Fruit fly (Drosophila melanogaster) whole organism, prepupa: ENCODE measurements around the gene CG4440.

Experiments
- CG10631 ChIP-seq: fragments of 200-800 bp; sonication (Bioruptor generic); optimal IDR thresholded peaks from 2 replicates; lab custom pipeline; 2016; ENCODE audit warnings: missing biosample characterization, missing genetic modification characterization
- CG10669 ChIP-seq: fragments of 200-800 bp; sonication (Bioruptor generic); optimal IDR thresholded peaks from 3 replicates; lab custom pipeline; 2018; ENCODE audit warnings: missing biosample characterization, mild to moderate bottlenecking, missing genetic modification characterization, moderate library complexity
- CG11294 ChIP-seq: fragments of 200-800 bp; sonication (Bioruptor generic); IDR thresholded peaks from 2 replicates; pipeline ENCODE4 v1.3.6; 2022; ENCODE audit warnings: missing biosample characterization, missing genetic modification characterization
- CG11902 ChIP-seq: fragments of 200-800 bp; sonication (Bioruptor generic); optimal IDR thresholded peaks from 3 replicates; lab custom pipeline; 2016; ENCODE audit warnings: missing biosample characterization, missing genetic modification characterization
- CG15336 ChIP-seq: fragments of 200-800 bp; sonication (Bioruptor generic); IDR thresholded peaks from 2 replicates; pipeline ENCODE4 v1.3.6; 2022; ENCODE audit warnings: missing biosample characterization, missing genetic modification characterization
- CG1621 ChIP-seq: fragments of 200-800 bp; sonication (Bioruptor generic); optimal IDR thresholded peaks from 3 replicates; lab custom pipeline; 2018; ENCODE audit warnings: missing biosample characterization, mild to moderate bottlenecking, missing genetic modification characterization
- CG3032 ChIP-seq: fragments of 200-800 bp; optimal IDR thresholded peaks from 2 replicates; lab custom pipeline; 2019; ENCODE audit warnings: missing biosample characterization, mild to moderate bottlenecking, missing genetic modification characterization, moderate library complexity
- CG31627 ChIP-seq: fragments of 200-800 bp; sonication (Bioruptor generic); optimal IDR thresholded peaks from 3 replicates; lab custom pipeline; 2016; ENCODE audit warnings: missing biosample characterization, missing genetic modification characterization
- CG34406 ChIP-seq: fragments of 200-800 bp; sonication (Bioruptor generic); optimal IDR thresholded peaks from 3 replicates; lab custom pipeline; 2016; ENCODE audit warnings: missing biosample characterization, missing genetic modification characterization
- CG3919 ChIP-seq: fragments of 200-800 bp; sonication (Bioruptor generic); optimal IDR thresholded peaks from 3 replicates; lab custom pipeline; 2016; ENCODE audit warnings: missing biosample characterization, missing genetic modification characterization
- CG6163 ChIP-seq: fragments of 200-800 bp; sonication (Bioruptor generic); IDR thresholded peaks from 3 replicates; pipeline ENCODE4 v1.3.6; 2022; ENCODE audit warnings: missing biosample characterization, missing genetic modification characterization
- CG6792 ChIP-seq: fragments of 200-800 bp; sonication (Bioruptor generic); optimal IDR thresholded peaks from 3 replicates; lab custom pipeline; 2016; ENCODE audit warnings: missing biosample characterization, missing genetic modification characterization
- CG6808 ChIP-seq: fragments of 200-800 bp; sonication (Bioruptor generic); optimal IDR thresholded peaks from 3 replicates; lab custom pipeline; 2017; ENCODE audit warnings: missing biosample characterization, missing genetic modification characterization, mild to moderate bottlenecking, moderate library complexity, missing genetic modification reagents
- CG7368 ChIP-seq: fragments of 200-800 bp; sonication (Bioruptor generic); optimal IDR thresholded peaks from 3 replicates; lab custom pipeline; 2016; ENCODE audit warnings: missing biosample characterization, missing genetic modification characterization
- CG9139 ChIP-seq: fragments of 200-800 bp; sonication (Bioruptor generic); optimal IDR thresholded peaks from 3 replicates; lab custom pipeline; 2017; ENCODE audit warnings: missing biosample characterization, mild to moderate bottlenecking, missing genetic modification characterization
- Eip78C ChIP-seq: fragments of 200-800 bp; sonication (Bioruptor generic); peaks from one replicate; lab custom pipeline; 2016; ENCODE audit warnings: missing biosample characterization, missing genetic modification characterization
- Eip93F ChIP-seq: fragments of 200-800 bp; sonication (Bioruptor generic); optimal IDR thresholded peaks from 2 replicates; lab custom pipeline; 2016; ENCODE audit warnings: missing biosample characterization, mild to moderate bottlenecking, missing genetic modification characterization
- Ets96B ChIP-seq: fragments of 200-800 bp; optimal IDR thresholded peaks from 2 replicates; lab custom pipeline; 2019; ENCODE audit warnings: missing biosample characterization, mild to moderate bottlenecking, missing genetic modification characterization, moderate library complexity
- Hr39 ChIP-seq: fragments of 200-800 bp; sonication (Bioruptor generic); optimal IDR thresholded peaks from 2 replicates; lab custom pipeline; 2016; ENCODE audit warnings: missing biosample characterization, missing genetic modification characterization
- Hr4 ChIP-seq: fragments of 200-800 bp; sonication (Bioruptor generic); optimal IDR thresholded peaks from 3 replicates; lab custom pipeline; 2016; ENCODE audit warnings: missing biosample characterization, missing genetic modification characterization
- OdsH ChIP-seq: fragments of 200-800 bp; sonication (Bioruptor generic); optimal IDR thresholded peaks from 3 replicates; lab custom pipeline; 2016; ENCODE audit warnings: missing biosample characterization, missing genetic modification characterization
- Smox ChIP-seq: fragments of 200-800 bp; sonication (Bioruptor generic); optimal IDR thresholded peaks from 3 replicates; lab custom pipeline; 2016; ENCODE audit warnings: missing biosample characterization, missing genetic modification characterization
- Sox102F ChIP-seq: fragments of 200-800 bp; sonication (Bioruptor generic); optimal IDR thresholded peaks from 2 replicates; lab custom pipeline; 2016; ENCODE audit warnings: missing biosample characterization, mild to moderate bottlenecking, missing genetic modification characterization
- Sox14 ChIP-seq: fragments of 200-800 bp; sonication (Bioruptor generic); optimal IDR thresholded peaks from 3 replicates; lab custom pipeline; 2016; ENCODE audit warnings: missing biosample characterization, missing genetic modification characterization
- Sox15 ChIP-seq: fragments of 200-800 bp; sonication (Bioruptor generic); optimal IDR thresholded peaks from 3 replicates; lab custom pipeline; 2016; ENCODE audit warnings: missing biosample characterization, missing genetic modification characterization
- achi ChIP-seq: fragments of 200-800 bp; sonication (Bioruptor generic); optimal IDR thresholded peaks from 3 replicates; lab custom pipeline; 2016; ENCODE audit warnings: missing biosample characterization, missing genetic modification characterization
- acj6 ChIP-seq: fragments of 200-800 bp; sonication (Bioruptor generic); optimal IDR thresholded peaks from 3 replicates; lab custom pipeline; 2016; ENCODE audit warnings: missing biosample characterization, missing genetic modification characterization
- cyc ChIP-seq: fragments of 200-800 bp; sonication (Bioruptor generic); optimal IDR thresholded peaks from 3 replicates; lab custom pipeline; 2016; ENCODE audit warnings: missing biosample characterization, missing genetic modification characterization
- esn ChIP-seq: fragments of 200-800 bp; sonication (Bioruptor generic); optimal IDR thresholded peaks from 2 replicates; lab custom pipeline; 2016; ENCODE audit warnings: missing biosample characterization, mild to moderate bottlenecking, missing genetic modification characterization, moderate library complexity
- fd59A ChIP-seq: fragments of 200-800 bp; sonication (Bioruptor generic); optimal IDR thresholded peaks from 2 replicates; lab custom pipeline; 2017; ENCODE audit warnings: missing biosample characterization, mild to moderate bottlenecking, missing genetic modification characterization, missing genetic modification reagents
- fkh ChIP-seq: fragments of 200-800 bp; sonication (Bioruptor generic); optimal IDR thresholded peaks from 3 replicates; lab custom pipeline; 2017; ENCODE audit warnings: missing biosample characterization, mild to moderate bottlenecking, missing genetic modification characterization, moderate library complexity
- lz ChIP-seq: fragments of 200-800 bp; sonication (Bioruptor generic); optimal IDR thresholded peaks from 3 replicates; lab custom pipeline; 2016; ENCODE audit warnings: missing biosample characterization, missing genetic modification characterization
- net ChIP-seq: fragments of 200-800 bp; sonication (Bioruptor generic); optimal IDR thresholded peaks from 3 replicates; lab custom pipeline; 2016; ENCODE audit warnings: missing biosample characterization, missing genetic modification characterization
- pdm3 ChIP-seq: fragments of 200-800 bp; sonication (Bioruptor generic); optimal IDR thresholded peaks from 3 replicates; lab custom pipeline; 2016; ENCODE audit warnings: missing biosample characterization, missing genetic modification characterization
- salr ChIP-seq, 2 experiments: fragments of 200-800 bp; sonication (Bioruptor generic); optimal IDR thresholded peaks; 3 replicates each; lab custom pipeline; 2016 to 2018; ENCODE audit warnings: missing biosample characterization in 2 of 2, missing genetic modification characterization in 2 of 2, mild to moderate bottlenecking in 1 of 2
- spab ChIP-seq: fragments of 200-800 bp; sonication (Bioruptor generic); optimal IDR thresholded peaks from 2 replicates; lab custom pipeline; 2017; ENCODE audit warnings: missing biosample characterization, mild to moderate bottlenecking, missing genetic modification characterization, missing genetic modification reagents
- ss ChIP-seq, 2 experiments: fragments of 200-800 bp; sonication (Bioruptor generic); optimal IDR thresholded peaks; 2 replicates in 1 of 2; 3 replicates in 1 of 2; lab custom pipeline; 2017 to 2018; ENCODE audit warnings: mild to moderate bottlenecking in 2 of 2, missing biosample characterization in 2 of 2, missing genetic modification characterization in 2 of 2, moderate library complexity in 1 of 2
- svp ChIP-seq: fragments of 200-800 bp; sonication (Bioruptor generic); peaks from one replicate; lab custom pipeline; 2016; ENCODE audit warnings: missing biosample characterization, missing genetic modification characterization
- vri ChIP-seq: fragments of 200-800 bp; sonication (Bioruptor generic); optimal IDR thresholded peaks from 3 replicates; lab custom pipeline; 2016; ENCODE audit warnings: missing biosample characterization, mild to moderate bottlenecking, missing genetic modification characterization

CG4440 gene

DNA sequence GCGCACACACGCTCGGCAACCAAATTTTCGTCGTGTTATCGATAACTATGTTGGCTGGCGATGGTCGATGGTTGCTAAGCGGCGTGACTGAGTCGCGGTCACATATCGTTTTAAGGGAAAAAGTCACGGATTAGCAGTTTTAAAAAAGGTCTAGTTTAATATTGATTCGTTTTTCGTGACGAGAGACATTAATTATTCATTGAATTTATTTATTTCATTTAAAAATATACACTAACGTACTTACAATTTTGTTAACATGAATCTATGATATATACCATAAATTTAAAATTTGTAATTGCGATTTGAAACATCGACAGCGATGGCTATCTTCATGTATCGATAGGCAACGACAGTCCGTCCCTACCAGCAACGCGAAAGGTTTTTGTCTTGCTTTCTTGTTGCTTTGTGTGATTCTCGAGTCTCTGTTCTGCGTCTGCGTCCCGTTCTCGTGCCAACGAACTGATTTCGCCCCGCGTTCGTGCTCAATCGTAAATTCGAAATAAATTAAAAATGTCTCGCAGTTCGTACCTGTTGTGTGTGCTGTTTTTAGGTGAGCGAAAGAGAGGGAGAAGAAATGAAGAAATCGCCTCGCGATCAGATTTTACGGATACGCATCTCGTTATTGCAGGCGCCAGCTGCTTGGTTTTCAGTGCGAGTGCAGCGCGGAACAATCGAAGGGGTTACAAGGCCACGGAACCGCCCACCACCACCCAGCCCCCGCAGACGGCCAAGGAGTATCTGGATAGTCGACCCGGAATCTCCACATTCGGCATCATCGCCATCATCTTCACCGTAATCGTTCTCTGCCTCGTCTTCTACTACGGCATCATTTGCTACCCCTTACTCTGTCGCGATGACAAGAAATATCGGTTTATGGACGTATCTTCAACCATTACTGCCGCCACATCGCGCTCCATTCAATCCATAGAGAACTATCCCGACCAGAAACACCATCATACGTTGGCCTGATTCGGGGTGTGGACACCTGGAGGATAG lies 23.2 kb downstream of the CG4440 start, which contains the start of the genes Hyls1, chif and CG4455:
TSS of gene Hyls1 (minus strand) at position 44 of the 996 bp plus-strand sequence.
TSS of gene chif (minus strand) at position 44 of the 996 bp plus-strand sequence.
TSS of gene CG4455 (plus strand) at position 350 of the 996 bp plus-strand sequence.
- TF ChIP-seq vri (GFP tag; lab: Kevin White, UChicago) (no peak), Hr39 (GFP tag; lab: Kevin White, UChicago) (no peak), CG6163 (GFP tag; lab: Robert Waterston, UW) (peak; percentile 34; the same call in 1 of the 3 replicates), CG34406 (GFP tag; lab: Kevin White, UChicago) (peak; percentile 6), CG3919 (no peak), Smox (GFP tag; lab: Kevin White, UChicago) (peak; percentile 31), achi (GFP tag; lab: Kevin White, UChicago) (peak; percentile 46), CG6808 (GFP tag; lab: Kevin White, UChicago) (peak; percentile 26), Ets96B (tag; lab: Kevin White, UChicago) (peak; percentile 35), pdm3 (GFP tag; lab: Kevin White, UChicago) (peak; percentile 39), fkh (GFP tag; lab: Kevin White, UChicago) (no peak), CG10631 (GFP tag; lab: Kevin White, UChicago) (peak; percentile 41), OdsH (GFP tag; lab: Kevin White, UChicago) (peak; percentile 31), CG31627 (GFP tag; lab: Kevin White, UChicago) (peak; percentile 24), Sox102F (GFP tag; lab: Kevin White, UChicago) (peak; percentile 28), CG6792 (GFP tag; lab: Kevin White, UChicago) (peak; percentile 32), cyc (GFP tag; lab: Kevin White, UChicago) (peak; percentile 5), CG1621 (tag; lab: Kevin White, UChicago) (peak; percentile 70), esn (peak; percentile 42), Sox15 (no peak), CG11902 (GFP tag; lab: Kevin White, UChicago) (peak; percentile 31), Eip78C (GFP tag; lab: Kevin White, UChicago) (peak; percentile 65), spab (GFP tag; lab: Kevin White, UChicago) (no peak), CG15336 (GFP tag; lab: Robert Waterston, UW) (no peak), CG11294 (GFP tag; lab: Robert Waterston, UW) (no peak), acj6 (peak; percentile 31), Sox14 (GFP tag; lab: Kevin White, UChicago) (peak; percentile 46), fd59A (GFP tag; lab: Kevin White, UChicago) (no peak), Hr4 (GFP tag; lab: Kevin White, UChicago) (peak; percentile 29), svp (GFP tag; lab: Kevin White, UChicago) (peak; percentile 77), salr (GFP tag; optimal IDR thresholded peaks at IDR 0.05; lab: Kevin White, UChicago) (no peak), CG10669 (peak; percentile 3), Eip93F (GFP tag; lab: Kevin White, UChicago) (peak; percentile 33), net (peak; percentile 10), CG7368 (no peak), CG9139 (GFP tag; lab: Kevin White, UChicago) (no peak), ss (GFP tag; optimal IDR thresholded peaks at IDR 0.05; lab: Kevin White, UChicago) (no peak), CG3032 (tag; lab: Kevin White, UChicago) (peak; percentile 55), lz (GFP tag; lab: Kevin White, UChicago) (peak; percentile 36)
